Worm (Caenorhabditis elegans) whole organism, L4/young adult: ENCODE results near the gene C02F5.10.

ENCODE experiments used
- W03F9.2 ChIP-seq: fragments of 150-350 bp; optimal IDR thresholded peaks from 2 replicates; lab custom pipeline; 2014; ENCODE audit warnings: missing biosample characterization, missing genetic modification characterization
- him-1 ChIP-seq: sonication (generic microtip); optimal IDR thresholded peaks from 2 replicates; lab custom pipeline; 2016; ENCODE audit warnings: missing genotype, missing genetic modification reagents, missing genetic modification characterization, missing compliant biosample characterization

ce11 chrIII:8226178-8226577, 23.1 kb downstream of the C02F5.10 start, which contains the start of gene rfs-1:
- TF ChIP-seq him-1 (tag; lab: Kevin White, UChicago) (no peak), W03F9.2 (tag; lab: Kevin White, UChicago) (no peak)
